Worm (Caenorhabditis elegans) whole organism, midembryonic: ENCODE results near the gene lsm-5.

ENCODE experiments used
- cog-1 ChIP-seq: sonication (generic microtip); optimal IDR thresholded peaks from 2 replicates; lab custom pipeline; 2016; ENCODE audit warnings: missing genetic modification characterization, missing compliant biosample characterization
- flt-1 ChIP-seq: fragments of 200-800 bp; sonication (Bioruptor generic); IDR thresholded peaks from 2 replicates; pipeline ENCODE4 v1.3.6; 2022; ENCODE audit warnings: missing genetic modification characterization, missing compliant biosample characterization
- tab-1 ChIP-seq: fragments of 200-800 bp; sonication (Bioruptor generic); IDR thresholded peaks from 2 replicates; pipeline ENCODE4 v1.3.6; 2022; ENCODE audit warnings: missing genetic modification characterization, missing compliant biosample characterization

ce11 chrV:15537923-15538322 is 32.3 kb upstream of the lsm-5 start, which contains the start of gene prde-1:
- no peak for TF ChIP-seq tab-1 (GFP tag; lab: Robert Waterston, UW)
- TF ChIP-seq cog-1 (tag; lab: Kevin White, UChicago) = no peak
- TF ChIP-seq flt-1 (GFP tag; lab: Robert Waterston, UW) = no peak
